Worm (Caenorhabditis elegans): Measurements from ENCODE around the gene spe-26.

spe-26 gene

ce11 chrIV:10391827-10392226 is at the start of gene spe-26:
TSS of gene spe-26 (minus strand) at chrIV:10391927.
- TF ChIP-seq snpc-3.4 (tag; optimal IDR thresholded peaks at IDR 0.05) (no peak), T07F8.4 (tag; optimal IDR thresholded peaks at IDR 0.05) (no peak), aptf-3 (GFP tag; IDR thresholded peaks at IDR 0.05) (no peak), F37B4.10 (GFP tag; IDR thresholded peaks at IDR 0.05) (no peak)

DNA sequence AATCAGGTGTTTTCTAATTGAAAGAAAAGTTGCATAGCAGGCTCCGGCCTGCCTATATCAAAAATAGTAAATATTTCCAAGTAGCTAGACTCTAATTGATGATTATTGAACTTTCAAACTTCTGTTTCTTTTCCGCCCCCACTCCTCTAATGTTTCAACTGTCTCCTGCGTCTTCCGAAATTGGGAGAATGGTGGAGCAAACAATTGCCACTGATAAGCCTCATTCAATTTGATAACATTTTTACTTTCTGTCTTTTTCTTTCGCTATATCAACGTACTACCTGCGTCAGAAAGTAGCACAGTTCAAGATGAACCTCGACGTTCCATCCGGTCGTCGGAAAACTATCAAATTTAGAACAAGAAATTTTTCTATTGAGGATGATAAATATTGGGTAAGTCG is 47.2 kb upstream of the spe-26 start, which contains the start of gene F13B12.3:
TSS of gene F13B12.3 (plus strand) at position 223 of the 400 bp plus-strand sequence.
- TF ChIP-seq nhr-80 (tag; optimal IDR thresholded peaks at IDR 0.05), result peak; percentile 96
- no peak for TF ChIP-seq dpl-1 (GFP tag; optimal IDR thresholded peaks at IDR 0.05)
- no peak for TF ChIP-seq Y53F4B.3 (GFP tag; IDR thresholded peaks at IDR 0.05)
- no peak for TF ChIP-seq ztf-25 (GFP tag; IDR thresholded peaks at IDR 0.05)
- no peak for TF ChIP-seq lin-40 (tag; optimal IDR thresholded peaks at IDR 0.05)
- no peak for TF ChIP-seq aptf-3 (GFP tag; IDR thresholded peaks at IDR 0.05)
- TF ChIP-seq repo-1 (tag; optimal IDR thresholded peaks at IDR 0.05), result no peak
- TF ChIP-seq tlf-1 (GFP tag; optimal IDR thresholded peaks at IDR 0.05), result no peak
- TF ChIP-seq dpff-1 (tag; optimal IDR thresholded peaks at IDR 0.05), result no peak
- TF ChIP-seq let-607 (tag; optimal IDR thresholded peaks at IDR 0.05), result no peak
- no peak for TF ChIP-seq zim-3 (tag; optimal IDR thresholded peaks at IDR 0.05)
- TF ChIP-seq athp-1 (tag; optimal IDR thresholded peaks at IDR 0.05), result no peak
- TF ChIP-seq snpc-4 (GFP tag; optimal IDR thresholded peaks at IDR 0.05), result no peak
- no peak for TF ChIP-seq snpc-4 (tag; optimal IDR thresholded peaks at IDR 0.05)
- no peak for TF ChIP-seq let-526 (GFP tag; IDR thresholded peaks at IDR 0.05)
- TF ChIP-seq ceh-58 (GFP tag; IDR thresholded peaks at IDR 0.05), result no peak
- TF ChIP-seq ets-4 (GFP tag; optimal IDR thresholded peaks at IDR 0.05), result peak; percentile 73

- no peak for TF ChIP-seq rpc-1 (optimal IDR thresholded peaks at IDR 0.05)
- TF ChIP-seq rpc-1 (tag; optimal IDR thresholded peaks at IDR 0.05), result no peak
- TF ChIP-seq lin-54 (GFP tag; optimal IDR thresholded peaks at IDR 0.05), result no peak
- TF ChIP-seq lin-40 (tag; optimal IDR thresholded peaks at IDR 0.05), result no peak
- TF ChIP-seq pbrm-1 (GFP tag; IDR thresholded peaks at IDR 0.05), result no peak
- TF ChIP-seq hsf-1 (GFP tag; IDR thresholded peaks at IDR 0.05), result no peak
- no peak for TF ChIP-seq him-1 (tag; optimal IDR thresholded peaks at IDR 0.05)
- no peak for TF ChIP-seq rcor-1 (GFP tag; IDR thresholded peaks at IDR 0.05)
- no peak for TF ChIP-seq bed-2 (GFP tag; IDR thresholded peaks at IDR 0.05)
- no peak for TF ChIP-seq hlh-26 (GFP tag; conservative IDR thresholded peaks at IDR 0.05)
- TF ChIP-seq akir-1 (GFP tag; optimal IDR thresholded peaks at IDR 0.05), result no peak
- TF ChIP-seq fkh-3 (tag; optimal IDR thresholded peaks at IDR 0.05), result no peak
- TF ChIP-seq attf-5 (GFP tag; optimal IDR thresholded peaks at IDR 0.05), result no peak
- no peak for TF ChIP-seq zim-3 (tag; optimal IDR thresholded peaks at IDR 0.05)
- TF ChIP-seq nhr-120 (GFP tag; IDR thresholded peaks at IDR 0.05), result no peak
- TF ChIP-seq lsl-1 (GFP tag; optimal IDR thresholded peaks at IDR 0.05), result no peak
- no peak for TF ChIP-seq mes-4 (tag; optimal IDR thresholded peaks at IDR 0.05)
- TF ChIP-seq ceh-58 (GFP tag; IDR thresholded peaks at IDR 0.05), result no peak
- TF ChIP-seq F39B2.1 (GFP tag; IDR thresholded peaks at IDR 0.05), result no peak
- TF ChIP-seq madf-8 (GFP tag; conservative IDR thresholded peaks at IDR 0.05), result no peak
Measured at ce11 chrIV:10437114-10437513, 45.4 kb upstream of the spe-26 start.

DNA sequence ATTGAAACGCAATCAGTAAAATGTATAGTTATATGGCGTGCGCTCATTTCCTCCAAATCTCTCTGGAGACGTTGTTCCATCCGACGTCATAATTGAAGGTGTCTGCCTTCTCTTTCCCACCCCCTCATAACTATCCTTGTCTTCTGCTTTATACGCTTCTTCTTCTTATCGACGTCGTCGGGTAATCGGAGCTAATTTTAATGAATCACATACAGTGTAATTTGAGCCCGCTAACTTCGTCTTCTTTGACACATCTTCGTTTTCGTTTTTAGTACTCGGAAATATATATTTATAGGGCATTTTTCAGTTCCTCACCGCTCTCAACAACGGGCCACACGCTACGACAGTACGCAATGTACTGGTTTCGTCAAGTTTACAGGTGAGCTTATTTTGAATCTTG is 44.7 kb upstream of the spe-26 start, which contains the start of gene ins-1:
TSS of gene ins-1 (plus strand) at position 301 of the 400 bp plus-strand sequence.
- TF ChIP-seq ZK185.1 (tag; optimal IDR thresholded peaks at IDR 0.05; ENCODE audit: poor library complexity, severe bottlenecking), result no peak
- TF ChIP-seq nfya-1 (tag; optimal IDR thresholded peaks at IDR 0.05; ENCODE audit: borderline replicate concordance, insufficient read depth), result no peak
- TF ChIP-seq fkh-3 (tag; optimal IDR thresholded peaks at IDR 0.05), result no peak
- no peak for TF ChIP-seq ztf-3 (GFP tag; optimal IDR thresholded peaks at IDR 0.05)
- no peak for TF ChIP-seq bed-2 (GFP tag; IDR thresholded peaks at IDR 0.05)
- TF ChIP-seq B0019.2 (GFP tag; conservative IDR thresholded peaks at IDR 0.05), result no peak
- TF ChIP-seq dox-1 (GFP tag; IDR thresholded peaks at IDR 0.05), result no peak
- TF ChIP-seq sptf-2 (GFP tag; optimal IDR thresholded peaks at IDR 0.05), result no peak
- TF ChIP-seq efl-1 (GFP tag; optimal IDR thresholded peaks at IDR 0.05), result no peak
- no peak for TF ChIP-seq repo-1 (tag; optimal IDR thresholded peaks at IDR 0.05)
- no peak for TF ChIP-seq sea-2 (GFP tag; IDR thresholded peaks at IDR 0.05)
- TF ChIP-seq hlh-26 (GFP tag; conservative IDR thresholded peaks at IDR 0.05), result no peak
- no peak for TF ChIP-seq F22D6.2 (tag; optimal IDR thresholded peaks at IDR 0.05)
- TF ChIP-seq nfyb-1 (GFP tag; IDR thresholded peaks at IDR 0.05), result no peak
